Fruit fly (Drosophila melanogaster) whole organism, embryonic: Measurements from ENCODE around the gene Rexo5.

Source experiments
- Abd-B ChIP-seq: fragments of 200-800 bp; sonication (Bioruptor generic); optimal IDR thresholded peaks from 2 replicates; lab custom pipeline; 2018; ENCODE audit warnings: missing biosample characterization, mild to moderate bottlenecking, missing genetic modification characterization, moderate library complexity
- Dfd ChIP-seq, 2 experiments: fragments of >200 bp; optimal IDR thresholded peaks; 2 replicates each; lab custom pipeline; 2017; ENCODE audit warnings: missing biosample characterization in 2 of 2, missing genetic modification characterization in 2 of 2
- HmgD ChIP-seq: fragments of 200-800 bp; sonication (Bioruptor generic); optimal IDR thresholded peaks from 3 replicates; lab custom pipeline; 2016; ENCODE audit warnings: missing biosample characterization, missing genetic modification characterization
- Rfx ChIP-seq: fragments of 200-800 bp; sonication (Bioruptor generic); IDR thresholded peaks from 2 replicates; pipeline ENCODE4 v1.3.6; 2022; ENCODE audit warnings: missing biosample characterization, missing genetic modification characterization
- bcd ChIP-seq: fragments of 200-800 bp; sonication (Bioruptor generic); optimal IDR thresholded peaks from 2 replicates; lab custom pipeline; 2017; ENCODE audit warnings: missing biosample characterization, mild to moderate bottlenecking, missing genetic modification characterization
- lmd ChIP-seq: fragments of 200-800 bp; sonication (Bioruptor generic); IDR thresholded peaks from 2 replicates; pipeline ENCODE4 v1.3.6; 2022; ENCODE audit warnings: missing biosample characterization, missing genetic modification characterization
- vfl ChIP-seq: fragments of 200-800 bp; sonication (Bioruptor generic); optimal IDR thresholded peaks from 2 replicates; lab custom pipeline; 2016; ENCODE audit warnings: missing biosample characterization, missing genetic modification characterization

- no peak for TF ChIP-seq Abd-B (GFP tag; lab: Kevin White, UChicago)
- no peak for TF ChIP-seq Rfx (GFP tag; lab: Robert Waterston, UW)
- no peak for TF ChIP-seq lmd (GFP tag; lab: Robert Waterston, UW)
- TF ChIP-seq vfl (GFP tag; lab: Kevin White, UChicago), result no peak
- TF ChIP-seq bcd, result no peak
- no peak for TF ChIP-seq HmgD (GFP tag; lab: Kevin White, UChicago)
- no peak for TF ChIP-seq Dfd (GFP tag; optimal IDR thresholded peaks at IDR 0.05; lab: Kevin White, UChicago)
Measured at dm6 chr3L:6554056-6554739, 49.3 kb upstream of the Rexo5 start.
